Fruit fly (Drosophila melanogaster) whole organism, prepupa: ENCODE data around the gene Fcp3C.

Experiments
- CG10631 ChIP-seq: fragments of 200-800 bp; sonication (Bioruptor generic); optimal IDR thresholded peaks from 2 replicates; lab custom pipeline; 2016; ENCODE audit warnings: missing biosample characterization, missing genetic modification characterization
- CG10669 ChIP-seq: fragments of 200-800 bp; sonication (Bioruptor generic); optimal IDR thresholded peaks from 3 replicates; lab custom pipeline; 2018; ENCODE audit warnings: missing biosample characterization, mild to moderate bottlenecking, missing genetic modification characterization, moderate library complexity
- CG11294 ChIP-seq: fragments of 200-800 bp; sonication (Bioruptor generic); IDR thresholded peaks from 2 replicates; pipeline ENCODE4 v1.3.6; 2022; ENCODE audit warnings: missing biosample characterization, missing genetic modification characterization
- CG15336 ChIP-seq: fragments of 200-800 bp; sonication (Bioruptor generic); IDR thresholded peaks from 2 replicates; pipeline ENCODE4 v1.3.6; 2022; ENCODE audit warnings: missing biosample characterization, missing genetic modification characterization
- CG16779 ChIP-seq: fragments of 200-800 bp; sonication (Bioruptor generic); optimal IDR thresholded peaks from 3 replicates; lab custom pipeline; 2017; ENCODE audit warnings: missing biosample characterization, mild to moderate bottlenecking, missing genetic modification characterization
- CG3032 ChIP-seq: fragments of 200-800 bp; optimal IDR thresholded peaks from 2 replicates; lab custom pipeline; 2019; ENCODE audit warnings: missing biosample characterization, mild to moderate bottlenecking, missing genetic modification characterization, moderate library complexity
- CG31627 ChIP-seq: fragments of 200-800 bp; sonication (Bioruptor generic); optimal IDR thresholded peaks from 3 replicates; lab custom pipeline; 2016; ENCODE audit warnings: missing biosample characterization, missing genetic modification characterization
- CG32006 ChIP-seq: fragments of 200-800 bp; sonication (Bioruptor generic); optimal IDR thresholded peaks from 3 replicates; lab custom pipeline; 2017; ENCODE audit warnings: missing biosample characterization, mild to moderate bottlenecking, missing genetic modification characterization
- CG6163 ChIP-seq: fragments of 200-800 bp; sonication (Bioruptor generic); IDR thresholded peaks from 3 replicates; pipeline ENCODE4 v1.3.6; 2022; ENCODE audit warnings: missing biosample characterization, missing genetic modification characterization
- CG6276 ChIP-seq: fragments of 200-800 bp; sonication (Bioruptor generic); optimal IDR thresholded peaks from 2 replicates; lab custom pipeline; 2017; ENCODE audit warnings: missing biosample characterization, mild to moderate bottlenecking, missing genetic modification characterization
- CG6808 ChIP-seq: fragments of 200-800 bp; sonication (Bioruptor generic); optimal IDR thresholded peaks from 3 replicates; lab custom pipeline; 2017; ENCODE audit warnings: missing biosample characterization, missing genetic modification characterization, mild to moderate bottlenecking, moderate library complexity, missing genetic modification reagents
- CG6854 ChIP-seq: fragments of 200-800 bp; sonication (Bioruptor generic); optimal IDR thresholded peaks from 2 replicates; lab custom pipeline; 2017; ENCODE audit warnings: missing biosample characterization, mild to moderate bottlenecking, missing genetic modification characterization
- CG8119 ChIP-seq: fragments of 200-800 bp; sonication (Bioruptor generic); IDR thresholded peaks from 3 replicates; pipeline ENCODE4 v1.3.6; 2022; ENCODE audit warnings: missing biosample characterization, missing genetic modification characterization
- CG8319 ChIP-seq: fragments of 200-800 bp; sonication (Bioruptor generic); optimal IDR thresholded peaks from 3 replicates; lab custom pipeline; 2016; ENCODE audit warnings: missing biosample characterization, missing genetic modification characterization
- CG8632 ChIP-seq: fragments of 200-800 bp; sonication (Bioruptor generic); optimal IDR thresholded peaks from 3 replicates; lab custom pipeline; 2016; ENCODE audit warnings: missing biosample characterization, missing genetic modification characterization
- CG9139 ChIP-seq: fragments of 200-800 bp; sonication (Bioruptor generic); optimal IDR thresholded peaks from 3 replicates; lab custom pipeline; 2017; ENCODE audit warnings: missing biosample characterization, mild to moderate bottlenecking, missing genetic modification characterization
- Eip75B ChIP-seq: fragments of 200-800 bp; sonication (Bioruptor generic); optimal IDR thresholded peaks from 3 replicates; lab custom pipeline; 2016; ENCODE audit warnings: missing biosample characterization, missing genetic modification characterization
- Eip78C ChIP-seq: fragments of 200-800 bp; sonication (Bioruptor generic); peaks from one replicate; lab custom pipeline; 2016; ENCODE audit warnings: missing biosample characterization, missing genetic modification characterization
- Ets21C ChIP-seq: fragments of 200-800 bp; sonication (Bioruptor generic); optimal IDR thresholded peaks from 3 replicates; lab custom pipeline; 2016; ENCODE audit warnings: missing biosample characterization, missing genetic modification characterization
- Ets96B ChIP-seq: fragments of 200-800 bp; optimal IDR thresholded peaks from 2 replicates; lab custom pipeline; 2019; ENCODE audit warnings: missing biosample characterization, mild to moderate bottlenecking, missing genetic modification characterization, moderate library complexity
- Gug ChIP-seq: fragments of 200-800 bp; sonication (Bioruptor generic); IDR thresholded peaks from 2 replicates; pipeline ENCODE4 v1.3.6; 2022; ENCODE audit warnings: missing biosample characterization, missing genetic modification characterization
- Hr4 ChIP-seq: fragments of 200-800 bp; sonication (Bioruptor generic); optimal IDR thresholded peaks from 3 replicates; lab custom pipeline; 2016; ENCODE audit warnings: missing biosample characterization, missing genetic modification characterization
- Lpt ChIP-seq: fragments of 200-800 bp; sonication (Bioruptor generic); optimal IDR thresholded peaks from 3 replicates; lab custom pipeline; 2016; ENCODE audit warnings: missing biosample characterization, missing genetic modification characterization
- Smox ChIP-seq: fragments of 200-800 bp; sonication (Bioruptor generic); optimal IDR thresholded peaks from 3 replicates; lab custom pipeline; 2016; ENCODE audit warnings: missing biosample characterization, missing genetic modification characterization
- Sox14 ChIP-seq: fragments of 200-800 bp; sonication (Bioruptor generic); optimal IDR thresholded peaks from 3 replicates; lab custom pipeline; 2016; ENCODE audit warnings: missing biosample characterization, missing genetic modification characterization
- Sox15 ChIP-seq: fragments of 200-800 bp; sonication (Bioruptor generic); optimal IDR thresholded peaks from 3 replicates; lab custom pipeline; 2016; ENCODE audit warnings: missing biosample characterization, missing genetic modification characterization
- achi ChIP-seq: fragments of 200-800 bp; sonication (Bioruptor generic); optimal IDR thresholded peaks from 3 replicates; lab custom pipeline; 2016; ENCODE audit warnings: missing biosample characterization, missing genetic modification characterization
- acj6 ChIP-seq: fragments of 200-800 bp; sonication (Bioruptor generic); optimal IDR thresholded peaks from 3 replicates; lab custom pipeline; 2016; ENCODE audit warnings: missing biosample characterization, missing genetic modification characterization
- dac ChIP-seq: fragments of 200-800 bp; sonication (Bioruptor generic); optimal IDR thresholded peaks from 2 replicates; lab custom pipeline; 2017; ENCODE audit warnings: missing biosample characterization, mild to moderate bottlenecking, missing genetic modification characterization
- dsx ChIP-seq: fragments of 200-800 bp; optimal IDR thresholded peaks from 3 replicates; lab custom pipeline; 2019; ENCODE audit warnings: missing biosample characterization, mild to moderate bottlenecking, missing genetic modification characterization, moderate library complexity; ENCODE audit not compliant: poor library complexity, severe bottlenecking
- eg ChIP-seq: fragments of 200-800 bp; sonication (Bioruptor generic); IDR thresholded peaks from 3 replicates; pipeline ENCODE4 v1.3.6; 2022; ENCODE audit warnings: missing biosample characterization, missing genetic modification characterization
- fd59A ChIP-seq: fragments of 200-800 bp; sonication (Bioruptor generic); optimal IDR thresholded peaks from 2 replicates; lab custom pipeline; 2017; ENCODE audit warnings: missing biosample characterization, mild to moderate bottlenecking, missing genetic modification characterization, missing genetic modification reagents
- lz ChIP-seq: fragments of 200-800 bp; sonication (Bioruptor generic); optimal IDR thresholded peaks from 3 replicates; lab custom pipeline; 2016; ENCODE audit warnings: missing biosample characterization, missing genetic modification characterization
- net ChIP-seq: fragments of 200-800 bp; sonication (Bioruptor generic); optimal IDR thresholded peaks from 3 replicates; lab custom pipeline; 2016; ENCODE audit warnings: missing biosample characterization, missing genetic modification characterization
- salr ChIP-seq, 2 experiments: fragments of 200-800 bp; sonication (Bioruptor generic); optimal IDR thresholded peaks; 3 replicates each; lab custom pipeline; 2016 to 2018; ENCODE audit warnings: missing biosample characterization in 2 of 2, missing genetic modification characterization in 2 of 2, mild to moderate bottlenecking in 1 of 2
- spab ChIP-seq: fragments of 200-800 bp; sonication (Bioruptor generic); optimal IDR thresholded peaks from 2 replicates; lab custom pipeline; 2017; ENCODE audit warnings: missing biosample characterization, mild to moderate bottlenecking, missing genetic modification characterization, missing genetic modification reagents
- ss ChIP-seq, 2 experiments: fragments of 200-800 bp; sonication (Bioruptor generic); optimal IDR thresholded peaks; 2 replicates in 1 of 2; 3 replicates in 1 of 2; lab custom pipeline; 2017 to 2018; ENCODE audit warnings: mild to moderate bottlenecking in 2 of 2, missing biosample characterization in 2 of 2, missing genetic modification characterization in 2 of 2, moderate library complexity in 1 of 2

Gene Fcp3C

DNA sequence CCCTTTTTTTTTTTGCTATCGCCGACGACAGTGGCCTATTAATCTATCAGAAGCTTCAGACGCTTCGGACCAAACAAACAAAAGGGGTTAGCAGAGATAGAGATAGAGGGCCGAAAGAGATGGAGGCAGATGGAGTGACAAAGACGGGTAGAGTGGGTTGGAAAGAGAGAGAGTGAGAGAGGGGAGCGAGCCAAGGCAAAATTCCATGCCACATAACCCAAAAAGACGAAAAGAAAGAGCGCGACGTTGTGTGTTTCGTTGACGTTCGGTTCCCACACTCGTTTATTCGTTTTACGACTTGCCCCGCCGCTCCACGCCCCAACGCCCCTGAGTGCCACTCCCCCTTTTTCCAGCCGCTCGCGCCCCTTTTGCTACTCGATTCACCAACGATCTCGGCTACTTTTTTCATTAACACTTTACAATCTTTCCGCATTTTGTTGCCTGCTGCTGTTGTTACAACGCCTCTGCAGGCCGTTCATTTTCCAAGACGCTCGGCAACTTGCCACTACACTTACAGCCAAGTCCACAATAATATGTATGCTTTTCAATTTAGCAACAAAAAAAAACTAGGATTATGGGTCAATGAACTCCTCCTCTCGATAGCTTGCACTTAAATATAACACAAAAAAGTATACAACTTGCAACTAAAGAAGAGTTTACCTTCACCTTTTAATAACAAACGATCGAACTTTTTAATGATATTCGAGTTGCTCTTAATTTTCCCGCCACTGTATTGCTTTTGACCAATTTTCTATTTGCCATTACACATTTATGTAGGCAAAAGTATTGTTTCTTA is 30.8 kb downstream of the Fcp3C start (continued):
- TF ChIP-seq CG8632: no peak
- no peak for TF ChIP-seq CG10631 (GFP tag; lab: Kevin White, UChicago)
- TF ChIP-seq Lpt (GFP tag; lab: Kevin White, UChicago): peak; percentile 6
- TF ChIP-seq CG3032 (tag; lab: Kevin White, UChicago): no peak
- no peak for TF ChIP-seq CG6854 (GFP tag; lab: Kevin White, UChicago)
- no peak for TF ChIP-seq Smox (GFP tag; lab: Kevin White, UChicago)
- peak; percentile 22 for TF ChIP-seq net (GFP tag; lab: Kevin White, UChicago)
- no peak for TF ChIP-seq Ets96B (tag; lab: Kevin White, UChicago)
- no peak for TF ChIP-seq lz (GFP tag; lab: Kevin White, UChicago)
- peak; percentile 5 for TF ChIP-seq CG10669
- TF ChIP-seq CG11294 (GFP tag; lab: Robert Waterston, UW): no peak
- TF ChIP-seq dac: no peak
- TF ChIP-seq Gug (GFP tag; lab: Robert Waterston, UW): peak; percentile 18; the same call in 1 of the 2 replicates
- peak; percentile 62 for TF ChIP-seq CG32006
- TF ChIP-seq Eip75B (GFP tag; lab: Kevin White, UChicago): no peak
- no peak for TF ChIP-seq Sox15 (GFP tag; lab: Kevin White, UChicago)
- peak; percentile 24 for TF ChIP-seq achi (GFP tag; lab: Kevin White, UChicago)
- TF ChIP-seq salr (GFP tag; optimal IDR thresholded peaks at IDR 0.05; lab: Kevin White, UChicago): peak in 1 of 2 experiments; percentile 32
- no peak for TF ChIP-seq CG8319 (GFP tag; lab: Kevin White, UChicago)
- peak; percentile 57 for TF ChIP-seq Hr4 (GFP tag; lab: Kevin White, UChicago)
- TF ChIP-seq Ets21C (GFP tag; lab: Kevin White, UChicago): no peak
- no peak for TF ChIP-seq acj6
- no peak for TF ChIP-seq CG16779 (tag; lab: Kevin White, UChicago)
- TF ChIP-seq fd59A (GFP tag; lab: Kevin White, UChicago): no peak
- no peak for TF ChIP-seq Sox14 (GFP tag; lab: Kevin White, UChicago)

DNA sequence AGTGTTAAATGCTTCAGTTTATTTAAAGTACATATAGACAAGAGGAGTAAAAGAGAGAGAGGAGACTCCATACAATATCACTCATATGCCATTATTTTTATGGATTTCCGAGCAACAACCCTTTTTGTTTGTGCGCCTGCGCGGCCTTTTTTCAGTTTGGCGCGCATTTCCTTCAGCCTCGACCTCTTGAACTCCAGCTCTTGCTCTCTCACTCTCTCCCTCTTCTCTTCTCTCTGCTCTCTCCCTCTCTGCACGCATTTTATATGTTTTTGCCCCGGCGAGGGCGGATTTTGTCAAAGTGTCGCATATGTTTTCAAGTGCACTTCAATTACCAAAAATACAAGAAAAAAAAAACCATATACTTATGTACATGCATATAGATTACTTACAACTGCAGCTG is 32.2 kb downstream of the Fcp3C start:
- TF ChIP-seq Eip78C (peak; percentile 4), Eip75B (GFP tag; lab: Kevin White, UChicago) (no peak)

DNA sequence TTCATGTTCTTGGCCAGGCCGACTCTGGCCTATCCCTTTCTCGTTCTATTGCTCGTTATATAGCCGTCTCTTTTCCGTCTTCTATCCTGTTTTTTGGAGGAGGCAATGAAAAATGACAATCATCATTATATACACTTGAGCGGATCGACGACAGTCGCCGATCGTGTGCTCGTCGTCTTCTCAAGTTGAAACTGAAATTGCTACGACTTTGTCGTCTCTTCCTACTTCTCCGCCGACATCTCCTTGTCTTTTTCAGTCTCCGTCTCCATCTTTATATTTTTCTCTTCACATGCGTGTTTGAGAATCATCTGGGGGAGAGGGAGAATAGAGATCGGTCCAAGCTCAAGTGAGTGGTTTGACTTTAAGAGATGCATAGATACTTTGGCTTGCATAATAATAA is 33.5 kb downstream of the Fcp3C start:
- no peak for TF ChIP-seq Smox (GFP tag; lab: Kevin White, UChicago)
- peak; percentile 61 for TF ChIP-seq dsx (GFP tag; lab: Kevin White, UChicago)
- no peak for TF ChIP-seq Ets96B (tag; lab: Kevin White, UChicago)
- no peak for TF ChIP-seq dac
- TF ChIP-seq CG31627 (GFP tag; lab: Kevin White, UChicago): no peak
- TF ChIP-seq Eip78C: peak; percentile 4
- no peak for TF ChIP-seq salr (GFP tag; optimal IDR thresholded peaks at IDR 0.05; lab: Kevin White, UChicago)
- TF ChIP-seq CG6163: 0 out of 3 replicates have a peak, but pooled peaks have one; percentile 8

DNA sequence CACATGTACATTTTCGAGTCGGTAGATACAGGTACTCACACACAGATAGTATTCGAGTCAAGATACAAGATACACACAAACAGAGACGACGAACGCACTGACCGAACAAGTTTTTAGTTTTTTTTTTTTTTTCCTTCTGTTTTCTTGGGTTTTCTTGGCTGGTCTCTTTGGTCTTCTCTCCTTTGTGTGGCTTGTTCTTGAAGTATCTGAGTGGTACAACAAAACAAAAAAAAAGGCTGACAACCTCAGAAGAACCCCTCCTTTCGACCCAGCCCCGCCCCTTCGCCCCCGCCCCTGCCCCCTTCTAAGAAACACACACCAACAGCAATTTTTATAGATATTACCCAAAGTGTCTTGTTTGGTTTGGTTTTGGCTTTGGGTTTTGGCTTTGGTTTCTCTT is 34.3 kb downstream of the Fcp3C start:
- TF ChIP-seq CG8119 (GFP tag; lab: Robert Waterston, UW): no peak
- peak; percentile 30 for TF ChIP-seq CG6808 (GFP tag; lab: Kevin White, UChicago)
- TF ChIP-seq CG6276 (GFP tag; lab: Kevin White, UChicago): no peak
- TF ChIP-seq CG9139 (GFP tag; lab: Kevin White, UChicago): peak; percentile 25
- peak; percentile 61; the same call in 2 of the 3 replicates for TF ChIP-seq CG6163
- TF ChIP-seq eg (GFP tag; lab: Robert Waterston, UW): peak; percentile 33; the same call in 1 of the 3 replicates
- TF ChIP-seq ss (GFP tag; optimal IDR thresholded peaks at IDR 0.05; lab: Kevin White, UChicago): peak; percentile 57 to 60
- peak; percentile 11 for TF ChIP-seq Eip78C
- TF ChIP-seq Ets96B (tag; lab: Kevin White, UChicago): peak; percentile 24
- TF ChIP-seq CG16779 (tag; lab: Kevin White, UChicago): no peak
- TF ChIP-seq CG15336 (GFP tag; lab: Robert Waterston, UW): 0 out of 2 replicates have a peak, but pooled peaks have one; percentile 31
- TF ChIP-seq dsx (GFP tag; lab: Kevin White, UChicago): peak; percentile 31
- peak; percentile 12 for TF ChIP-seq spab
- peak; percentile 29 for TF ChIP-seq Lpt (GFP tag; lab: Kevin White, UChicago)
- no peak for TF ChIP-seq acj6
- TF ChIP-seq, all 60 proteins: peak for 11
